Worm (Caenorhabditis elegans): Measurements from ENCODE around the gene nhr-271.

- no peak for TF ChIP-seq ceh-45 (GFP tag; IDR thresholded peaks at IDR 0.05)
- no peak for TF ChIP-seq dve-1 (tag; optimal IDR thresholded peaks at IDR 0.05)
- no peak for TF ChIP-seq pat-9 (tag; optimal IDR thresholded peaks at IDR 0.05)
- TF ChIP-seq C38D4.7 (GFP tag; optimal IDR thresholded peaks at IDR 0.05): no peak
- TF ChIP-seq pqm-1 (tag; optimal IDR thresholded peaks at IDR 0.05): no peak
Observed at ce11 chrV:16593792-16594059, 13.4 kb upstream of the nhr-271 start.
